Worm (Caenorhabditis elegans) whole organism, L2 larva: ENCODE data around the gene C52E2.3.
"Not testable (repeated sequence)": the region's sequence is repeated elsewhere in the genome, so short reads cannot be mapped to it uniquely, and the experiment has no call there.

Experiments
- C34F6.9 ChIP-seq: fragments of 150-350 bp; optimal IDR thresholded peaks from 2 replicates; lab custom pipeline; 2014; ENCODE audit warnings: missing biosample characterization, missing genetic modification characterization
- R02D3.7 ChIP-seq: fragments of 150-350 bp; optimal IDR thresholded peaks from 2 replicates; lab custom pipeline; 2014; ENCODE audit warnings: missing biosample characterization, missing genetic modification characterization
- ZK546.5 ChIP-seq: sonication (generic microtip); optimal IDR thresholded peaks from 2 replicates; lab custom pipeline; 2017; ENCODE audit warnings: missing biosample characterization, missing genetic modification characterization
- alr-1 ChIP-seq: fragments of 150-350 bp; optimal IDR thresholded peaks from 2 replicates; lab custom pipeline; 2014; ENCODE audit warnings: missing biosample characterization, missing genetic modification characterization
- crh-2 ChIP-seq: sonication (generic microtip); optimal IDR thresholded peaks from 2 replicates; lab custom pipeline; 2017; ENCODE audit warnings: missing biosample characterization, missing genetic modification characterization
- dmd-4 ChIP-seq: sonication (generic microtip); optimal IDR thresholded peaks from 2 replicates; lab custom pipeline; 2017; ENCODE audit warnings: missing biosample characterization, missing genetic modification characterization
- egl-27 ChIP-seq: sonication (generic microtip); optimal IDR thresholded peaks from 3 replicates; lab custom pipeline; 2017; ENCODE audit warnings: missing biosample characterization, missing genetic modification reagents, missing genetic modification characterization
- elt-1 ChIP-seq: fragments of 150-350 bp; optimal IDR thresholded peaks from 2 replicates; lab custom pipeline; 2014; ENCODE audit warnings: missing biosample characterization, missing genetic modification characterization
- elt-3 ChIP-seq: sonication (generic microtip); optimal IDR thresholded peaks from 2 replicates; lab custom pipeline; 2017; ENCODE audit warnings: missing biosample characterization, missing genetic modification characterization
- fos-1 ChIP-seq: fragments of 150-350 bp; optimal IDR thresholded peaks from 2 replicates; lab custom pipeline; 2014; ENCODE audit warnings: missing biosample characterization, missing genetic modification characterization
- gmeb-1 ChIP-seq: fragments of 150-350 bp; optimal IDR thresholded peaks from 2 replicates; lab custom pipeline; 2014; ENCODE audit warnings: missing biosample characterization, missing genetic modification characterization
- lin-11 ChIP-seq: fragments of 150-350 bp; sonication (generic microtip); optimal IDR thresholded peaks from 2 replicates; lab custom pipeline; 2014; ENCODE audit warnings: missing biosample characterization, missing genetic modification characterization, inconsistent platforms, mixed read lengths
- lin-13 ChIP-seq: fragments of 150-350 bp; optimal IDR thresholded peaks from 2 replicates; lab custom pipeline; 2014; ENCODE audit warnings: missing biosample characterization, missing genetic modification reagents, missing genetic modification characterization
- lin-39 ChIP-seq: fragments of 150-350 bp; optimal IDR thresholded peaks from 2 replicates; lab custom pipeline; 2014; ENCODE audit warnings: missing biosample characterization, missing genetic modification reagents, missing genetic modification characterization
- mab-5 ChIP-seq: fragments of 150-350 bp; optimal IDR thresholded peaks from 2 replicates; lab custom pipeline; 2014; ENCODE audit warnings: missing biosample characterization, missing genetic modification characterization
- nhr-12 ChIP-seq: fragments of 150-350 bp; optimal IDR thresholded peaks from 2 replicates; lab custom pipeline; 2014; ENCODE audit warnings: missing biosample characterization, missing genetic modification characterization
- nhr-21 ChIP-seq: fragments of 150-350 bp; optimal IDR thresholded peaks from 2 replicates; lab custom pipeline; 2014; ENCODE audit warnings: missing biosample characterization, missing genetic modification characterization
- nhr-23 ChIP-seq: fragments of 150-350 bp; optimal IDR thresholded peaks from 2 replicates; lab custom pipeline; 2014; ENCODE audit warnings: missing biosample characterization, missing genetic modification reagents, missing genetic modification characterization
- nhr-237 ChIP-seq: fragments of 150-350 bp; optimal IDR thresholded peaks from 2 replicates; lab custom pipeline; 2014; ENCODE audit warnings: missing biosample characterization, missing genetic modification characterization
- nhr-77 ChIP-seq: fragments of 150-350 bp; optimal IDR thresholded peaks from 2 replicates; lab custom pipeline; 2014; ENCODE audit warnings: missing biosample characterization, missing genetic modification characterization
- peb-1 ChIP-seq: fragments of 150-350 bp; optimal IDR thresholded peaks from 2 replicates; lab custom pipeline; 2014; ENCODE audit warnings: missing biosample characterization, missing genetic modification characterization
- skn-1 ChIP-seq: sonication (generic microtip); optimal IDR thresholded peaks from 2 replicates; lab custom pipeline; 2017; ENCODE audit warnings: missing biosample characterization, missing genetic modification characterization
- sma-3 ChIP-seq: sonication (generic microtip); optimal IDR thresholded peaks from 2 replicates; lab custom pipeline; 2016; ENCODE audit warnings: missing genetic modification reagents, missing genetic modification characterization, missing compliant biosample characterization
- sma-9 ChIP-seq, 2 experiments: fragments of 150-350 bp in 1 of 2; sonication (generic microtip) in 1 of 2; optimal IDR thresholded peaks; 2 replicates each; lab custom pipeline; 2014 to 2016; ENCODE audit warnings: missing genetic modification characterization in 2 of 2, mild to moderate bottlenecking in 1 of 2, missing biosample characterization in 1 of 2, missing compliant biosample characterization in 1 of 2, missing genetic modification reagents in 1 of 2, moderate library complexity in 1 of 2
- snpc-4 ChIP-seq: fragments of 150-350 bp; optimal IDR thresholded peaks from 2 replicates; lab custom pipeline; 2014; ENCODE audit warnings: missing biosample characterization, missing genetic modification characterization
- zag-1 ChIP-seq: fragments of 150-350 bp; optimal IDR thresholded peaks from 2 replicates; lab custom pipeline; 2014; ENCODE audit warnings: missing biosample characterization, missing genetic modification characterization
- ztf-1 ChIP-seq: fragments of 200-800 bp; sonication (Bioruptor generic); conservative IDR thresholded peaks from 2 replicates; pipeline ENCODE4 v1.3.6; 2022; ENCODE audit warnings: missing genetic modification characterization, missing compliant biosample characterization
- ztf-11 ChIP-seq: sonication (generic microtip); optimal IDR thresholded peaks from 2 replicates; lab custom pipeline; 2017; ENCODE audit warnings: missing biosample characterization, missing genetic modification characterization

The C52E2.3 gene

ce11 chrII:1852503-1852902 is 1.5 kb downstream of the C52E2.3 start, which contains the start of gene C52E2.2:
C52E2.2 (plus strand) TSS chrII:1852803.
- TF ChIP-seq lin-13 (GFP tag; lab: Kevin White, UChicago) (no peak), sma-3 (GFP tag; lab: Kevin White, UChicago) (no peak), ztf-1 (GFP tag; lab: Robert Waterston, UW) (no peak), mab-5 (tag; lab: Kevin White, UChicago) (no peak), fos-1 (tag; lab: Kevin White, UChicago) (no peak), lin-11 (tag; lab: Kevin White, UChicago) (no peak)

ce11 chrII:1854094-1854493 is 3.0 kb downstream of the C52E2.3 start, which contains the start of gene fbxb-95:
fbxb-95 (plus strand) TSS chrII:1854394.
- TF ChIP-seq gmeb-1, egl-27, alr-1 (tag; lab: Kevin White, UChicago): not testable (repeated sequence)

- TF ChIP-seq dmd-4 (tag; lab: Kevin White, UChicago); ztf-1 (GFP tag; lab: Robert Waterston, UW); peb-1 (tag; lab: Kevin White, UChicago): not testable (repeated sequence)
Observed at ce11 chrII:1861285-1861793, 10.3 kb downstream of the C52E2.3 start, which contains the start of gene C16C4.18. C16C4.18 (minus strand) TSS chrII:1861335.

ce11 chrII:1862334-1862733 is 11.3 kb downstream of the C52E2.3 start, which contains the start of gene fbxb-98:
fbxb-98 (plus strand) TSS chrII:1862634.
- TF ChIP-seq ztf-11; peb-1 (tag; lab: Kevin White, UChicago); nhr-237 (tag; lab: Kevin White, UChicago): not testable (repeated sequence)
- TF ChIP-seq, all 48 proteins: peak for 0; not testable (repeated sequence) for 48

- TF ChIP-seq crh-2 (tag; lab: Kevin White, UChicago): no peak
- no peak for TF ChIP-seq peb-1 (tag; lab: Kevin White, UChicago)
- no peak for TF ChIP-seq ztf-1 (GFP tag; lab: Robert Waterston, UW)
- TF ChIP-seq nhr-21: no peak
- no peak for TF ChIP-seq elt-3
- TF ChIP-seq alr-1 (tag; lab: Kevin White, UChicago): no peak
- TF ChIP-seq sma-9 (GFP tag; optimal IDR thresholded peaks at IDR 0.05; lab: Kevin White, UChicago): no peak
- TF ChIP-seq sma-9 (tag; optimal IDR thresholded peaks at IDR 0.05; lab: Kevin White, UChicago): no peak
Observed at ce11 chrII:1864278-1864677, 13.2 kb downstream of the C52E2.3 start, which contains the start of gene C16C4.17. C16C4.17 (plus strand) TSS chrII:1864578.

DNA sequence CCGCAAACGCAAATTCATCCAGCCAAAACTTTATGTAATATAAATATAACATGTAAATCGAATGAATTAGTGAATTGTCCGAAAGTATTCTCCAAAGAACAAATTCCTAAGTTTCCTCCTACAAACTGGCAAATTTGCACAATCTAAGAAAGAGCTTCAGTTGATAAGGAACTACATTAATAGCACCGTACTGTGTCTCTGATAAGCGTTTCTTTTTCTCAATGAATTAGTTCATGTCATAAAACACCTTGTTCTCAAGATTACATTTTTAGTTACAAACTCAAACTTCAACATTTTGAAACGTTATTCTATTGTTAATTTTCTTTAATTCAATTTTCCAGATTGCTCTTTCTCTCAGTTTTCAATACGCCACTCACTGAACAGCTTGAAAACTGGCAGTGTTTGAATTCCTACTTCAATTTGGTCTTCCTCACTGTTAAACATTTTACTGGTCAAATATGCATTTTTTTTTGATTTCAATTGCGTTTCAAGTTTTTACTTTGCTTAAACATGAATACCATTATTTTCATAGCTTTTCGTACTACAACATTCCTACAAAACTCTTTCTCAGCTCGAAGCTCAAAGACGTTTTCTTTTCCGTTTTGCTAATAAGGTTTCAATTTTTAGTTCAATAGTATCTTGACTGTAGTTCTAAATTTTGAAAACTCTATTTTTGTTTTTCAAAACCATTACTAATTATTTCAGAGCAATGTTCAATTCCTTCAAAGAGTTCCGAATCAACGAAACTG is 14.8 kb downstream of the C52E2.3 start, which contains the start of gene math-15:
TSS of gene math-15 (plus strand) at position 699 of the 749 bp plus-strand sequence.
- TF ChIP-seq fos-1 (tag; lab: Kevin White, UChicago): peak; percentile 50
- TF ChIP-seq nhr-21: no peak

DNA sequence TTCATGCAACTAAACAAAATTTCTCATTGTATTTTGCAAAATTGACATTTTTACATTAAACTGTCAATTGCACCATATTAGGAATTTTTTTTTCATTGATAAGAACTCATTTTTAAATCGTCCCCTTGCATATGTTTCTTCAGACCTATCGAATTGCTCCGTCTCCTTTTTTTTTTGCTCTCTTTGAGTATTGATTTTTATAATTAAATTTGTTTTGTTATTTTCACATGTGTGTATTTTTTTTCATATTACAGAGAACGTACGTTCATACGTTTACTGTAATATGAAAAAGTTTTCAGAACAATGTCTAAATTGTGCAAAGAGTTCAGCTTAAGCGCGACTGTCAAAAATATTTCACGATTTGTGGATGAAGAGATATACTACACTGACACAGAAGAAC is 18.1 kb downstream of the C52E2.3 start, which contains the start of gene math-14:
TSS of gene math-14 (plus strand) at position 301 of the 400 bp plus-strand sequence.
- TF ChIP-seq C34F6.9 (tag; lab: Kevin White, UChicago) (no peak), skn-1 (tag; lab: Kevin White, UChicago) (no peak), nhr-77 (no peak), nhr-21 (no peak), gmeb-1 (tag; lab: Kevin White, UChicago) (no peak), zag-1 (tag; lab: Kevin White, UChicago) (no peak), mab-5 (tag; lab: Kevin White, UChicago) (no peak), alr-1 (tag; lab: Kevin White, UChicago) (no peak), elt-1 (tag; lab: Kevin White, UChicago) (no peak), R02D3.7 (tag; lab: Kevin White, UChicago) (no peak), snpc-4 (tag; lab: Kevin White, UChicago) (no peak), nhr-12 (no peak), ZK546.5 (tag; lab: Kevin White, UChicago) (no peak), lin-13 (GFP tag; lab: Kevin White, UChicago) (no peak), elt-3 (no peak), lin-39 (no peak), nhr-23 (tag; lab: Kevin White, UChicago) (no peak)
